Worm (Caenorhabditis elegans) whole organism, midembryonic: ENCODE measurements around the gene F20D6.12.

ENCODE experiments used
- cog-1 ChIP-seq: sonication (generic microtip); optimal IDR thresholded peaks from 2 replicates; lab custom pipeline; 2016; ENCODE audit warnings: missing genetic modification characterization, missing compliant biosample characterization
- flt-1 ChIP-seq: fragments of 200-800 bp; sonication (Bioruptor generic); IDR thresholded peaks from 2 replicates; pipeline ENCODE4 v1.3.6; 2022; ENCODE audit warnings: missing genetic modification characterization, missing compliant biosample characterization
- klf-2 ChIP-seq: fragments of 200-800 bp; sonication (Bioruptor generic); conservative IDR thresholded peaks from 2 replicates; pipeline ENCODE4 v1.3.6; 2022; ENCODE audit warnings: missing genetic modification reagents, missing genetic modification characterization, missing compliant biosample characterization
- ref-1 ChIP-seq: fragments of 200-800 bp; sonication (Bioruptor generic); conservative IDR thresholded peaks from 2 replicates; pipeline ENCODE4 v1.3.6; 2022; ENCODE audit warnings: missing genetic modification reagents, missing genetic modification characterization, missing compliant biosample characterization
- tab-1 ChIP-seq: fragments of 200-800 bp; sonication (Bioruptor generic); IDR thresholded peaks from 2 replicates; pipeline ENCODE4 v1.3.6; 2022; ENCODE audit warnings: missing genetic modification characterization, missing compliant biosample characterization
- ztf-23 ChIP-seq: fragments of 200-800 bp; sonication (Bioruptor generic); IDR thresholded peaks from 2 replicates; pipeline ENCODE4 v1.3.6; 2022; ENCODE audit warnings: missing genetic modification reagents, missing genetic modification characterization, missing compliant biosample characterization
- ztf-29 ChIP-seq: fragments of 200-800 bp; sonication (Bioruptor generic); IDR thresholded peaks from 2 replicates; pipeline ENCODE4 v1.3.6; 2022; ENCODE audit warnings: missing genetic modification reagents, missing genetic modification characterization, missing compliant biosample characterization

- TF ChIP-seq klf-2 (GFP tag; lab: Robert Waterston, UW) (no peak), ref-1 (GFP tag; lab: Robert Waterston, UW) (no peak), flt-1 (no peak), ztf-23 (GFP tag; lab: Robert Waterston, UW) (no peak), ztf-29 (no peak), tab-1 (GFP tag; lab: Robert Waterston, UW) (no peak), cog-1 (tag; lab: Kevin White, UChicago) (no peak)
Measured at ce11 chrV:8210527-8210926, 20.6 kb upstream of the F20D6.12 start.
